Worm (Caenorhabditis elegans) whole organism, midembryonic: ENCODE measurements around the gene F44A2.5.

Source experiments
- T22C8.4 ChIP-seq: fragments of 200-800 bp; sonication (Bioruptor generic); IDR thresholded peaks from 2 replicates; pipeline ENCODE4 v1.3.6; 2022; ENCODE audit warnings: missing genetic modification characterization, missing compliant biosample characterization
- cog-1 ChIP-seq: sonication (generic microtip); optimal IDR thresholded peaks from 2 replicates; lab custom pipeline; 2016; ENCODE audit warnings: missing genetic modification characterization, missing compliant biosample characterization
- flt-1 ChIP-seq: fragments of 200-800 bp; sonication (Bioruptor generic); IDR thresholded peaks from 2 replicates; pipeline ENCODE4 v1.3.6; 2022; ENCODE audit warnings: missing genetic modification characterization, missing compliant biosample characterization
- klf-2 ChIP-seq: fragments of 200-800 bp; sonication (Bioruptor generic); conservative IDR thresholded peaks from 2 replicates; pipeline ENCODE4 v1.3.6; 2022; ENCODE audit warnings: missing genetic modification reagents, missing genetic modification characterization, missing compliant biosample characterization
- med-1 ChIP-seq: sonication (generic microtip); optimal IDR thresholded peaks from 2 replicates; lab custom pipeline; 2017; ENCODE audit warnings: missing genetic modification characterization, mild to moderate bottlenecking, missing compliant biosample characterization, antibody characterized with exemption, missing genetic modification reagents; ENCODE audit not compliant: insufficient read depth
- ref-1 ChIP-seq: fragments of 200-800 bp; sonication (Bioruptor generic); conservative IDR thresholded peaks from 2 replicates; pipeline ENCODE4 v1.3.6; 2022; ENCODE audit warnings: missing genetic modification reagents, missing genetic modification characterization, missing compliant biosample characterization
- tab-1 ChIP-seq: fragments of 200-800 bp; sonication (Bioruptor generic); IDR thresholded peaks from 2 replicates; pipeline ENCODE4 v1.3.6; 2022; ENCODE audit warnings: missing genetic modification characterization, missing compliant biosample characterization
- ztf-23 ChIP-seq: fragments of 200-800 bp; sonication (Bioruptor generic); IDR thresholded peaks from 2 replicates; pipeline ENCODE4 v1.3.6; 2022; ENCODE audit warnings: missing genetic modification reagents, missing genetic modification characterization, missing compliant biosample characterization
- ztf-29 ChIP-seq: fragments of 200-800 bp; sonication (Bioruptor generic); IDR thresholded peaks from 2 replicates; pipeline ENCODE4 v1.3.6; 2022; ENCODE audit warnings: missing genetic modification reagents, missing genetic modification characterization, missing compliant biosample characterization

The F44A2.5 gene

DNA sequence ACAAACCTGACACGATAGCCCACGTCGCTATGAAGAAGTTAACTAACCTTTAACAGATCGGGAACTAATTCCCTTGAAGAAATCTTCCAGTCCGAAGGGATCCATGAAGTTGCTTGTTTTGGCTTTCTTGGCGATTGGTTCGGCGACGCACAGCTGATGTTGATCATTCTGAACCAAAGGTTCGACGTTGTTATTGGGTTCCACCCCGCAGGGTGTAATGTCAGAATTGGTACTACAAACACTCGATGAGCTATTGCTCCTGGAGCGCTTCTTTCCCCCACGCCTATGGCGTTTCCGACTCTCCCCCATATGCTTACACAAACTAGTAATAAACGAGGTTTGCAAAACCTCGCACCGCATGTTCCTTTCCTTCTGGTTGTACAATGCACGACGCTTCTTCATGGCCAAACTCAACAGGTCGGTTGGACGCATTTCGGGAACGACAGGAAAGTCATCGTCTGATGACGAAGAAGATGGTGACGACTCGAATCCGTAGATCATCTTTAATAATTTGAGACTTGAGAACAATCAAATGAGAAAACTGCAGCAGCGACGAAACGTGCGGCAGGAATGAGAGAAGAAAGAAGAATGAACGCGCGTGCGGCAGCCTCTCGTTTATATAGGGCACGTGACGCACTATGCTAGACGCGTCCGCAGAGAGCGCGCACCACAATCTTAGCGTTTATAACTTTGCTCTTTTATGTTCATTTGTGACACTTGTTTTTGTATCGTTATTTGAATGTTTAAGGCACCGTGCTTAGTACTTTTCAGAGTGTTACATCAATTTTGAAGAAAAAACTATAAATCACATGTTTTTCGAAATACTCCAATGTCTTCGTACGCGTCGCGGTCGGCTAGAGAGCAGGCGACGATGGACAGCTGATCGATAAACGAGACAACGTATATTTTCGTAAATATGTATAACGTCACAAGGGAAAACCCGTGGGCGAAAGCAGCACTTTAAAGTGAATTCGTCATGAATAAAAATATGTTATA is 46.5 kb downstream of the F44A2.5 start, which contains the start of gene tos-1:
tos-1 (minus strand) TSS at position 575 of the 996 bp plus-strand sequence.
- TF ChIP-seq cog-1 (peak; percentile 100), med-1 (GFP tag; lab: Kevin White, UChicago) (no peak), ztf-23 (GFP tag; lab: Robert Waterston, UW) (peak; percentile 87), tab-1 (GFP tag; lab: Robert Waterston, UW) (no peak; the same call in 1 of the 2 replicates), flt-1 (GFP tag; lab: Robert Waterston, UW) (peak; percentile 90), ztf-29 (GFP tag; lab: Robert Waterston, UW) (peak; percentile 77), ref-1 (GFP tag; lab: Robert Waterston, UW) (peak; percentile 86; the same call in 1 of the 2 replicates), T22C8.4 (GFP tag; lab: Robert Waterston, UW) (0 out of 2 replicates have a peak, but pooled peaks have one; percentile 15), klf-2 (GFP tag; lab: Robert Waterston, UW) (0 out of 2 replicates have a peak, but pooled peaks have one; percentile 14)

- TF ChIP-seq ref-1 (GFP tag; lab: Robert Waterston, UW), result no peak
- no peak for TF ChIP-seq med-1 (GFP tag; lab: Kevin White, UChicago)
- TF ChIP-seq T22C8.4 (GFP tag; lab: Robert Waterston, UW), result peak; percentile 91
- no peak for TF ChIP-seq cog-1
- no peak for TF ChIP-seq klf-2 (GFP tag; lab: Robert Waterston, UW)
Observed at ce11 chrV:9346804-9347203, 49.4 kb downstream of the F44A2.5 start, which contains the start of the genes K07B1.7 and try-5. Gene K07B1.7, minus strand, starts transcription at chrV:9346962. Gene try-5, plus strand, starts transcription at chrV:9347044.

- TF ChIP-seq cog-1 (no peak), T22C8.4 (GFP tag; lab: Robert Waterston, UW) (no peak), ref-1 (GFP tag; lab: Robert Waterston, UW) (no peak), ztf-23 (GFP tag; lab: Robert Waterston, UW) (no peak), klf-2 (GFP tag; lab: Robert Waterston, UW) (no peak), flt-1 (GFP tag; lab: Robert Waterston, UW) (no peak), tab-1 (GFP tag; lab: Robert Waterston, UW) (no peak), med-1 (GFP tag; lab: Kevin White, UChicago) (no peak), ztf-29 (GFP tag; lab: Robert Waterston, UW) (no peak)
Observed at ce11 chrV:9349687-9350086, 52.3 kb downstream of the F44A2.5 start, which contains the start of gene srx-47. Gene srx-47, plus strand, starts transcription at chrV:9349987.
